Fruit fly (Drosophila melanogaster): Measurements from ENCODE around the gene Hsp27.

DNA sequence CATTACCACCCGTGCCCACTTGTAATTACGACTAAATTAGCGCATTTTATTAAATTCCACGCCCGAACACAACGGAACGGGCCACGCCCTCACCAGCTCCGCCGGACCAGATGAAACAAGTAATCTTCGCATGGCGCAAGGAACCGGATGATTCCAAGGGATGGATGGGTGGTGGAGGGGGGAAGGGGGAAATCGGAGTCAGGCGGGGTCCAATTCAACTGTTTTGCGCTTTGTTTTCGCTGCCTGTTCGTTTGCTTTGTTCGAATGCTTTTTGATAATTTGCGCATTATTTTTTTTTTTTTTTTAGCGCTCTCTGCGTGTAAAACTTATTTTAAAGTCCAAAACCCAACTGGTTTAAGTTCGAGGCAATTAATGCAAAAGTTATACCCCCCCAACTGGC, 12.8 kb downstream of the Hsp27 start:
- TF ChIP-seq CG7101 (tag; optimal IDR thresholded peaks at IDR 0.05) (no peak), Clk (GFP tag; optimal IDR thresholded peaks at IDR 0.05) (no peak)
